Fruit fly (Drosophila melanogaster): ENCODE measurements around the gene CG6495.

The CG6495 gene

dm6 chr2L:10751879-10752620, 8.9 kb upstream of the CG6495 start (continued):
- TF ChIP-seq dm (GFP tag; optimal IDR thresholded peaks at IDR 0.05) (peak; percentile 58), esg (GFP tag; conservative IDR thresholded peaks at IDR 0.05) (no peak), z (GFP tag; IDR thresholded peaks at IDR 0.05) (peak; percentile 68), sob (GFP tag; IDR thresholded peaks at IDR 0.05) (peak; percentile 86), Drgx (GFP tag; IDR thresholded peaks at IDR 0.05) (peak; percentile 48), sima (GFP tag; optimal IDR thresholded peaks at IDR 0.05) (peak; percentile 23), gt (GFP tag; IDR thresholded peaks at IDR 0.05) (peak; percentile 41; the same call in 1 of the 2 replicates), tio (GFP tag; optimal IDR thresholded peaks at IDR 0.05) (peak; percentile 79), CG13894 (tag; optimal IDR thresholded peaks at IDR 0.05) (peak; percentile 89), zfh1 (GFP tag; IDR thresholded peaks at IDR 0.05) (peak; percentile 95), dysf (GFP tag; IDR thresholded peaks at IDR 0.05) (peak; percentile 62; the same call in 2 of the 3 replicates), Blimp-1 (GFP tag; optimal IDR thresholded peaks at IDR 0.05) (peak; percentile 90), Mes4 (GFP tag; optimal IDR thresholded peaks at IDR 0.05) (peak; percentile 95), tgo (GFP tag; IDR thresholded peaks at IDR 0.05) (peak; percentile 58; the same call in 2 of the 3 replicates), CG3163 (GFP tag; optimal IDR thresholded peaks at IDR 0.05) (peak; percentile 72), cwo (GFP tag; optimal IDR thresholded peaks at IDR 0.05) (peak; percentile 39), ash1 (GFP tag; optimal IDR thresholded peaks at IDR 0.05) (no peak), Xbp1 (GFP tag; optimal IDR thresholded peaks at IDR 0.05) (peak; percentile 32), Hr39 (optimal IDR thresholded peaks at IDR 0.05) (no peak), CG7963 (GFP tag; IDR thresholded peaks at IDR 0.05; ENCODE audit: partially characterized antibody) (no peak), Dip2 (GFP tag; IDR thresholded peaks at IDR 0.05) (no peak), Fer1 (GFP tag; optimal IDR thresholded peaks at IDR 0.05) (peak; percentile 79), CG34422 (GFP tag; IDR thresholded peaks at IDR 0.05) (peak; percentile 80), B-H1 (GFP tag; IDR thresholded peaks at IDR 0.05) (peak; percentile 55; the same call in 2 of the 3 replicates), CG18011 (GFP tag; optimal IDR thresholded peaks at IDR 0.05) (peak; percentile 35), rib (GFP tag; IDR thresholded peaks at IDR 0.05) (peak; percentile 37; the same call in 1 of the 2 replicates), otp (GFP tag; IDR thresholded peaks at IDR 0.05) (peak; percentile 95), her (GFP tag; optimal IDR thresholded peaks at IDR 0.05) (peak; percentile 74), Deaf1 (tag; optimal IDR thresholded peaks at IDR 0.05) (peak; percentile 44), Max (GFP tag; optimal IDR thresholded peaks at IDR 0.05) (peak; percentile 81), MESR4 (GFP tag; optimal IDR thresholded peaks at IDR 0.05) (peak; percentile 37), CoRest (tag; optimal IDR thresholded peaks at IDR 0.05) (peak; percentile 89), Neu2 (GFP tag; optimal IDR thresholded peaks at IDR 0.05; ENCODE audit: borderline replicate concordance) (peak; percentile 51), CG15269 (tag; optimal IDR thresholded peaks at IDR 0.05) (peak; percentile 75), Ravus (GFP tag; IDR thresholded peaks at IDR 0.05) (no peak), ranshi (GFP tag; IDR thresholded peaks at IDR 0.05) (peak; percentile 75), pum (GFP tag; optimal IDR thresholded peaks at IDR 0.05) (peak; percentile 82), lmd (GFP tag; IDR thresholded peaks at IDR 0.05) (peak; percentile 28), CG9215 (GFP tag; IDR thresholded peaks at IDR 0.05) (no peak), CG8281 (tag; optimal IDR thresholded peaks at IDR 0.05) (peak; percentile 78), stc (GFP tag; IDR thresholded peaks at IDR 0.05) (peak; percentile 78; the same call in 1 of the 2 replicates), CG4282 (GFP tag; optimal IDR thresholded peaks at IDR 0.05) (peak; percentile 74), CG12942 (GFP tag; optimal IDR thresholded peaks at IDR 0.05) (peak; percentile 87), Spps (tag; optimal IDR thresholded peaks at IDR 0.05) (peak; percentile 87), CG10267 (tag; optimal IDR thresholded peaks at IDR 0.05) (peak; percentile 64), phol (tag; optimal IDR thresholded peaks at IDR 0.05) (peak; percentile 75), seq (GFP tag; IDR thresholded peaks at IDR 0.05) (peak; percentile 90), Hand (GFP tag; optimal IDR thresholded peaks at IDR 0.05) (peak; percentile 46), ftz-f1 (GFP tag; optimal IDR thresholded peaks at IDR 0.05) (no peak), CG12155 (GFP tag; optimal IDR thresholded peaks at IDR 0.05) (peak; percentile 44)
